Fruit fly (Drosophila melanogaster) whole organism, embryonic: Measurements from ENCODE around the gene CG10280.

ENCODE experiments used
- CG10366 ChIP-seq: fragments of 200-800 bp; sonication (Bioruptor generic); IDR thresholded peaks from 2 replicates; pipeline ENCODE4 v1.3.6; 2022; ENCODE audit warnings: missing biosample characterization, missing genetic modification characterization
- CG10959 ChIP-seq: fragments of 200-800 bp; sonication (Bioruptor generic); IDR thresholded peaks from 2 replicates; pipeline ENCODE4 v1.3.6; 2022; ENCODE audit warnings: missing biosample characterization, missing genetic modification characterization
- CG11504 ChIP-seq: fragments of 200-800 bp; sonication (Bioruptor generic); optimal IDR thresholded peaks from 3 replicates; lab custom pipeline; 2019; ENCODE audit warnings: missing biosample characterization, mild to moderate bottlenecking, missing genetic modification characterization, moderate library complexity
- CG11723 ChIP-seq: fragments of 200-800 bp; sonication (Bioruptor generic); optimal IDR thresholded peaks from 2 replicates; lab custom pipeline; 2017; ENCODE audit warnings: missing biosample characterization, mild to moderate bottlenecking, missing genetic modification characterization
- CG12236 ChIP-seq: fragments of 200-800 bp; sonication (Bioruptor generic); optimal IDR thresholded peaks from 2 replicates; lab custom pipeline; 2016; ENCODE audit warnings: missing biosample characterization, missing genetic modification characterization
- CG1792 ChIP-seq: fragments of 200-800 bp; sonication (Bioruptor generic); optimal IDR thresholded peaks from 2 replicates; lab custom pipeline; 2016; ENCODE audit warnings: missing biosample characterization, missing genetic modification characterization
- CG1832 ChIP-seq: fragments of 200-800 bp; sonication (Bioruptor generic); optimal IDR thresholded peaks from 2 replicates; lab custom pipeline; 2017; ENCODE audit warnings: missing biosample characterization, mild to moderate bottlenecking, missing genetic modification characterization, inconsistent platforms
- CG18599 ChIP-seq: fragments of 200-800 bp; sonication (Bioruptor generic); optimal IDR thresholded peaks from 3 replicates; lab custom pipeline; 2017; ENCODE audit warnings: missing biosample characterization, missing genetic modification characterization, mild to moderate bottlenecking, moderate library complexity, missing genetic modification reagents
- CG2116 ChIP-seq: fragments of 200-800 bp; sonication (Bioruptor generic); optimal IDR thresholded peaks from 3 replicates; lab custom pipeline; 2018; ENCODE audit warnings: missing biosample characterization, mild to moderate bottlenecking, missing genetic modification characterization
- CG4282 ChIP-seq: fragments of 200-800 bp; sonication (Bioruptor generic); optimal IDR thresholded peaks from 2 replicates; lab custom pipeline; 2016; ENCODE audit warnings: missing biosample characterization, missing genetic modification characterization
- CG6254 ChIP-seq: fragments of 200-800 bp; sonication (Bioruptor generic); optimal IDR thresholded peaks from 3 replicates; lab custom pipeline; 2017; ENCODE audit warnings: mild to moderate bottlenecking, missing biosample characterization, missing genetic modification reagents, missing genetic modification characterization
- CG6813 ChIP-seq: fragments of 200-800 bp; sonication (Bioruptor generic); optimal IDR thresholded peaks from 2 replicates; lab custom pipeline; 2017; ENCODE audit warnings: missing biosample characterization, missing genetic modification characterization, mild to moderate bottlenecking, moderate library complexity, missing genetic modification reagents
- CG9215 ChIP-seq: fragments of 200-800 bp; sonication (Bioruptor generic); IDR thresholded peaks from 2 replicates; pipeline ENCODE4 v1.3.6; 2022; ENCODE audit warnings: missing biosample characterization, missing genetic modification characterization
- Chrac-16 ChIP-seq: fragments of 200-800 bp; sonication (Bioruptor generic); optimal IDR thresholded peaks from 3 replicates; lab custom pipeline; 2016; ENCODE audit warnings: missing biosample characterization, missing genetic modification characterization
- D19A ChIP-seq: fragments of 200-800 bp; optimal IDR thresholded peaks from 3 replicates; lab custom pipeline; 2019; ENCODE audit warnings: missing biosample characterization, mild to moderate bottlenecking, missing genetic modification characterization, moderate library complexity
- D19B ChIP-seq: fragments of 200-800 bp; sonication (Bioruptor generic); optimal IDR thresholded peaks from 2 replicates; lab custom pipeline; 2017; ENCODE audit warnings: missing biosample characterization, mild to moderate bottlenecking, missing genetic modification characterization
- Elba2 ChIP-seq: fragments of 200-800 bp; sonication (Bioruptor generic); optimal IDR thresholded peaks from 3 replicates; lab custom pipeline; 2016; ENCODE audit warnings: missing biosample characterization, missing genetic modification characterization
- H2.0 ChIP-seq: fragments of 200-800 bp; sonication (Bioruptor generic); IDR thresholded peaks from 2 replicates; pipeline ENCODE4 v1.3.6; 2022; ENCODE audit warnings: missing biosample characterization, missing genetic modification characterization
- HHEX ChIP-seq: fragments of 200-800 bp; sonication (Bioruptor generic); optimal IDR thresholded peaks from 3 replicates; lab custom pipeline; 2017; ENCODE audit warnings: missing biosample characterization, mild to moderate bottlenecking, missing genetic modification characterization, missing genetic modification reagents
- Hand ChIP-seq: fragments of 200-800 bp; sonication (Bioruptor generic); optimal IDR thresholded peaks from 2 replicates; lab custom pipeline; 2017; ENCODE audit warnings: mild to moderate bottlenecking, missing biosample characterization, missing genetic modification reagents, missing genetic modification characterization
- Hmx ChIP-seq: fragments of 200-800 bp; sonication (Bioruptor generic); optimal IDR thresholded peaks from 2 replicates; lab custom pipeline; 2016; ENCODE audit warnings: missing biosample characterization, missing genetic modification characterization
- Hr39 ChIP-seq: fragments of >200 bp; optimal IDR thresholded peaks from 2 replicates; lab custom pipeline; 2017
- Max ChIP-seq: fragments of 200-800 bp; sonication (Bioruptor generic); optimal IDR thresholded peaks from 2 replicates; lab custom pipeline; 2016; ENCODE audit warnings: missing biosample characterization, mild to moderate bottlenecking, missing genetic modification characterization
- Med ChIP-seq: fragments of 200-800 bp; sonication (Bioruptor generic); peaks from one replicate; lab custom pipeline; 2016; ENCODE audit warnings: missing biosample characterization, missing genetic modification characterization, mild to moderate bottlenecking, inconsistent platforms, moderate library complexity
- Neu2 ChIP-seq: fragments of 200-800 bp; sonication (Bioruptor generic); optimal IDR thresholded peaks from 3 replicates; lab custom pipeline; 2016; ENCODE audit warnings: missing biosample characterization, missing genetic modification characterization, borderline replicate concordance
- PHDP ChIP-seq: fragments of 200-800 bp; sonication (Bioruptor generic); optimal IDR thresholded peaks from 3 replicates; lab custom pipeline; 2018; ENCODE audit warnings: missing biosample characterization, mild to moderate bottlenecking, missing genetic modification characterization, moderate library complexity
- Ptx1 ChIP-seq: fragments of 200-800 bp; sonication (Bioruptor generic); IDR thresholded peaks from 2 replicates; pipeline ENCODE4 v1.3.6; 2022; ENCODE audit warnings: missing biosample characterization, missing genetic modification characterization
- Sin3A ChIP-seq: fragments of >200 bp; optimal IDR thresholded peaks from 2 replicates; lab custom pipeline; 2018
- Sox100B ChIP-seq: fragments of 200-800 bp; sonication (Bioruptor generic); optimal IDR thresholded peaks from 3 replicates; lab custom pipeline; 2018; ENCODE audit warnings: missing biosample characterization, mild to moderate bottlenecking, missing genetic modification characterization
- Usf ChIP-seq: fragments of 200-800 bp; sonication (Bioruptor generic); optimal IDR thresholded peaks from 2 replicates; lab custom pipeline; 2017; ENCODE audit warnings: missing genotype, missing biosample characterization, missing genetic modification characterization
- ab ChIP-seq: fragments of 200-800 bp; sonication (Bioruptor generic); optimal IDR thresholded peaks from 2 replicates; lab custom pipeline; 2016; ENCODE audit warnings: missing biosample characterization, missing genetic modification characterization
- cato ChIP-seq: fragments of 200-800 bp; sonication (Bioruptor generic); optimal IDR thresholded peaks from 2 replicates; lab custom pipeline; 2016; ENCODE audit warnings: missing biosample characterization, missing genetic modification characterization, borderline replicate concordance
- fd96Cb ChIP-seq: fragments of 200-800 bp; sonication (Bioruptor generic); optimal IDR thresholded peaks from 2 replicates; lab custom pipeline; 2018; ENCODE audit warnings: missing biosample characterization, mild to moderate bottlenecking, missing genetic modification characterization, moderate library complexity
- fu2 ChIP-seq: fragments of 200-800 bp; sonication (Bioruptor generic); optimal IDR thresholded peaks from 2 replicates; lab custom pipeline; 2016; ENCODE audit warnings: missing biosample characterization, missing genetic modification characterization
- hb ChIP-seq: fragments of 200-800 bp; sonication (Bioruptor generic); IDR thresholded peaks from 3 replicates; pipeline ENCODE4 v1.3.6; 2022; ENCODE audit warnings: missing biosample characterization, missing genetic modification characterization; ENCODE audit not compliant: partially characterized antibody
- hbn ChIP-seq: fragments of 200-800 bp; sonication (Bioruptor generic); IDR thresholded peaks from 2 replicates; pipeline ENCODE4 v1.3.6; 2022; ENCODE audit warnings: missing biosample characterization, missing genetic modification characterization; ENCODE audit not compliant: partially characterized antibody
- insv ChIP-seq, 2 experiments: fragments of 200-800 bp; sonication (Bioruptor generic); optimal IDR thresholded peaks; 3 replicates each; lab custom pipeline; 2016 to 2018; ENCODE audit warnings: missing biosample characterization in 2 of 2, missing genetic modification characterization in 2 of 2
- nmo ChIP-seq: fragments of 200-800 bp; sonication (Bioruptor generic); optimal IDR thresholded peaks from 2 replicates; lab custom pipeline; 2018; ENCODE audit warnings: missing biosample characterization, mild to moderate bottlenecking, missing genetic modification characterization, moderate library complexity
- pfk ChIP-seq: fragments of 200-800 bp; sonication (Bioruptor generic); optimal IDR thresholded peaks from 2 replicates; lab custom pipeline; 2018; ENCODE audit warnings: missing biosample characterization, mild to moderate bottlenecking, missing genetic modification characterization, moderate library complexity
- pros ChIP-seq: fragments of 200-800 bp; sonication (Bioruptor generic); optimal IDR thresholded peaks from 3 replicates; lab custom pipeline; 2019; ENCODE audit warnings: missing biosample characterization, mild to moderate bottlenecking, missing genetic modification characterization, moderate library complexity
- salm ChIP-seq: fragments of 200-800 bp; sonication (Bioruptor generic); optimal IDR thresholded peaks from 2 replicates; lab custom pipeline; 2018; ENCODE audit warnings: missing biosample characterization, mild to moderate bottlenecking, missing genetic modification characterization
- shn ChIP-seq: fragments of 200-800 bp; sonication (Bioruptor generic); optimal IDR thresholded peaks from 3 replicates; lab custom pipeline; 2016; ENCODE audit warnings: missing biosample characterization, missing genetic modification characterization
- sima ChIP-seq: fragments of 200-800 bp; sonication (Bioruptor generic); optimal IDR thresholded peaks from 2 replicates; lab custom pipeline; 2016; ENCODE audit warnings: missing biosample characterization, missing genetic modification characterization
- slp2 ChIP-seq: fragments of 200-800 bp; sonication (Bioruptor generic); optimal IDR thresholded peaks from 2 replicates; lab custom pipeline; 2016; ENCODE audit warnings: missing biosample characterization, missing genetic modification characterization
- ssp ChIP-seq: fragments of 200-800 bp; sonication (Bioruptor generic); IDR thresholded peaks from 2 replicates; pipeline ENCODE4 v1.3.6; 2022; ENCODE audit warnings: missing biosample characterization, missing genetic modification characterization
- stc ChIP-seq: fragments of 200-800 bp; sonication (Bioruptor generic); IDR thresholded peaks from 2 replicates; pipeline ENCODE4 v1.3.6; 2022; ENCODE audit warnings: missing biosample characterization, missing genetic modification characterization
- tin ChIP-seq: fragments of 200-800 bp; sonication (Bioruptor generic); optimal IDR thresholded peaks from 3 replicates; lab custom pipeline; 2016; ENCODE audit warnings: missing biosample characterization, missing genetic modification characterization
- ttk ChIP-seq: fragments of 200-800 bp; sonication (Bioruptor generic); IDR thresholded peaks from 2 replicates; pipeline ENCODE4 v2.1.2; 2022; ENCODE audit warnings: missing biosample characterization, missing genetic modification characterization
- twi ChIP-seq: fragments of 200-800 bp; optimal IDR thresholded peaks from 2 replicates; lab custom pipeline; 2019; ENCODE audit warnings: missing biosample characterization, mild to moderate bottlenecking, missing genetic modification characterization, moderate library complexity
- vvl ChIP-seq: fragments of 200-800 bp; sonication (Bioruptor generic); IDR thresholded peaks from 2 replicates; pipeline ENCODE4 v1.3.6; 2022; ENCODE audit warnings: missing biosample characterization, missing genetic modification characterization
- zfh1 ChIP-seq: fragments of 200-800 bp; sonication (Bioruptor generic); IDR thresholded peaks from 3 replicates; pipeline ENCODE4 v1.3.6; 2022; ENCODE audit warnings: missing biosample characterization, missing genetic modification characterization

CG10280 gene

dm6 chr3R:5998235-5998666, 13.5 kb downstream of the CG10280 start (continued):
- TF ChIP-seq Sox100B (GFP tag; lab: Kevin White, UChicago) (peak; percentile 67), vvl (GFP tag; lab: Robert Waterston, UW) (peak; percentile 39; the same call in 1 of the 2 replicates), Hand (GFP tag; lab: Kevin White, UChicago) (peak; percentile 70), CG1792 (GFP tag; lab: Kevin White, UChicago) (no peak), hb (no peak), tin (peak; percentile 13), CG12236 (peak; percentile 46), nmo (GFP tag; lab: Kevin White, UChicago) (peak; percentile 71), CG10366 (GFP tag; lab: Robert Waterston, UW) (peak; percentile 26; the same call in 1 of the 2 replicates), D19A (tag; lab: Kevin White, UChicago) (no peak), cato (GFP tag; lab: Kevin White, UChicago) (no peak), Usf (peak; percentile 11), CG1832 (GFP tag; lab: Kevin White, UChicago) (no peak), CG9215 (GFP tag; lab: Robert Waterston, UW) (peak; percentile 17; the same call in 1 of the 2 replicates), CG18599 (GFP tag; lab: Kevin White, UChicago) (peak; percentile 64), pros (GFP tag; lab: Kevin White, UChicago) (no peak), PHDP (tag; lab: Kevin White, UChicago) (peak; percentile 62), twi (tag; lab: Kevin White, UChicago) (no peak), zfh1 (GFP tag; lab: Robert Waterston, UW) (peak; percentile 51; the same call in 1 of the 3 replicates), shn (GFP tag; lab: Kevin White, UChicago) (peak; percentile 7), slp2 (peak; percentile 43), Ptx1 (GFP tag; lab: Robert Waterston, UW) (peak; percentile 58), salm (tag; lab: Kevin White, UChicago) (no peak), sima (GFP tag; lab: Kevin White, UChicago) (no peak), stc (GFP tag; lab: Robert Waterston, UW) (0 out of 2 replicates have a peak, but pooled peaks have one; percentile 36), CG11723 (peak; percentile 40), fu2 (GFP tag; lab: Kevin White, UChicago) (peak; percentile 29), Max (GFP tag; lab: Kevin White, UChicago) (peak; percentile 40), insv (GFP tag; optimal IDR thresholded peaks at IDR 0.05; lab: Kevin White, UChicago) (no peak), hbn (GFP tag; lab: Robert Waterston, UW) (no peak), ssp (GFP tag; lab: Robert Waterston, UW) (no peak), Neu2 (GFP tag; lab: Kevin White, UChicago) (no peak), Elba2 (GFP tag; lab: Kevin White, UChicago) (no peak), Hmx (no peak), CG11504 (tag; lab: Kevin White, UChicago) (peak; percentile 61), fd96Cb (tag; lab: Kevin White, UChicago) (peak; percentile 61), H2.0 (GFP tag; lab: Robert Waterston, UW) (0 out of 2 replicates have a peak, but pooled peaks have one; percentile 23), pfk (GFP tag; lab: Kevin White, UChicago) (no peak), Med (peak; percentile 78), CG6254 (no peak), Sin3A (lab: Kevin White, UChicago) (no peak), CG6813 (GFP tag; lab: Kevin White, UChicago) (no peak), CG2116 (peak; percentile 21), HHEX (GFP tag; lab: Kevin White, UChicago) (peak; percentile 41), CG4282 (no peak), Chrac-16 (GFP tag; lab: Kevin White, UChicago) (peak; percentile 18), CG10959 (GFP tag; lab: Robert Waterston, UW) (no peak), D19B (GFP tag; lab: Kevin White, UChicago) (peak; percentile 21), ttk (GFP tag; lab: Robert Waterston, UW) (peak; percentile 21; the same call in 1 of the 2 replicates), ab (GFP tag; lab: Kevin White, UChicago) (no peak), Hr39 (lab: Kevin White, UChicago) (no peak)
